Fruit fly (Drosophila melanogaster): ENCODE data around the gene ScsbetaA.

dm6 chr3R:8956333-8956732 is 17.8 kb downstream of the ScsbetaA start:
- TF ChIP-seq CG13624 (GFP tag; optimal IDR thresholded peaks at IDR 0.05) = no peak
- TF ChIP-seq Xrp1 (GFP tag; IDR thresholded peaks at IDR 0.05) = no peak
- TF ChIP-seq CG7556 (GFP tag; optimal IDR thresholded peaks at IDR 0.05) = no peak
- TF ChIP-seq CG6175 (GFP tag; IDR thresholded peaks at IDR 0.05) = no peak
- no peak for TF ChIP-seq CG17802 (tag; optimal IDR thresholded peaks at IDR 0.05)
- no peak for TF ChIP-seq CG12155 (GFP tag; optimal IDR thresholded peaks at IDR 0.05)
- no peak for TF ChIP-seq Drgx (GFP tag; IDR thresholded peaks at IDR 0.05)
- no peak for TF ChIP-seq YL-1 (GFP tag; optimal IDR thresholded peaks at IDR 0.05)
- no peak for TF ChIP-seq CG17385 (GFP tag; optimal IDR thresholded peaks at IDR 0.05)
- TF ChIP-seq Tbp (GFP tag; optimal IDR thresholded peaks at IDR 0.05) = no peak
- TF ChIP-seq Fer2 (tag; optimal IDR thresholded peaks at IDR 0.05) = no peak
- no peak for TF ChIP-seq Gug (GFP tag; IDR thresholded peaks at IDR 0.05)
- TF ChIP-seq nmo (GFP tag; optimal IDR thresholded peaks at IDR 0.05) = no peak
- no peak for TF ChIP-seq CG10209 (GFP tag; optimal IDR thresholded peaks at IDR 0.05)
